Worm (Caenorhabditis elegans) whole organism, young adult: Measurements from ENCODE around the gene ZK930.7.
A peak's percentile ranks its signal among the peaks of the same experiment; 100 is the strongest.

Experiments
- B0019.2 ChIP-seq: fragments of 200-800 bp; sonication (Bioruptor generic); conservative IDR thresholded peaks from 2 replicates; pipeline ENCODE4 v1.3.6; 2022; ENCODE audit warnings: missing genetic modification reagents, missing genetic modification characterization, missing compliant biosample characterization
- B0035.1 ChIP-seq: sonication (generic microtip); optimal IDR thresholded peaks from 2 replicates; lab custom pipeline; 2016; ENCODE audit warnings: missing genetic modification characterization, mild to moderate bottlenecking, missing compliant biosample characterization, missing genotype, missing genetic modification reagents
- B0336.3 ChIP-seq: fragments of 200-800 bp; sonication (Bioruptor generic); IDR thresholded peaks from 2 replicates; pipeline ENCODE4 v1.3.6; 2022; ENCODE audit warnings: missing genetic modification characterization, missing compliant biosample characterization
- C06A6.2 ChIP-seq: fragments of 200-800 bp; sonication (Bioruptor generic); conservative IDR thresholded peaks from 2 replicates; pipeline ENCODE4 v1.3.6; 2022; ENCODE audit warnings: missing genetic modification characterization, missing compliant biosample characterization
- F22D6.2 ChIP-seq: sonication (generic microtip); optimal IDR thresholded peaks from 2 replicates; lab custom pipeline; 2016; ENCODE audit warnings: mild to moderate bottlenecking, missing genetic modification characterization, missing compliant biosample characterization
- F55B11.4 ChIP-seq: sonication (generic microtip); optimal IDR thresholded peaks from 2 replicates; lab custom pipeline; 2016; ENCODE audit warnings: missing compliant biosample characterization, missing genetic modification characterization, borderline replicate concordance; ENCODE audit not compliant: insufficient read depth
- K11D2.4 ChIP-seq: fragments of 200-800 bp; sonication (Bioruptor generic); IDR thresholded peaks from 2 replicates; pipeline ENCODE4 v1.3.6; 2022; ENCODE audit warnings: missing genetic modification reagents, missing genetic modification characterization, missing compliant biosample characterization
- K12H6.12 ChIP-seq: fragments of 200-800 bp; sonication (Bioruptor generic); optimal IDR thresholded peaks from 2 replicates; lab custom pipeline; 2018; ENCODE audit warnings: mild to moderate bottlenecking, missing genetic modification characterization, missing compliant biosample characterization
- T07F8.4 ChIP-seq: sonication (generic microtip); optimal IDR thresholded peaks from 2 replicates; lab custom pipeline; 2016; ENCODE audit warnings: mild to moderate bottlenecking, missing genetic modification characterization, moderate library complexity, missing compliant biosample characterization
- Y53G8AR.9 ChIP-seq: fragments of 200-800 bp; sonication (Bioruptor generic); conservative IDR thresholded peaks from 2 replicates; pipeline ENCODE4 v1.3.6; 2022; ENCODE audit warnings: missing genetic modification reagents, missing genetic modification characterization, missing compliant biosample characterization
- Y56A3A.18 ChIP-seq: fragments of 200-800 bp; sonication (Bioruptor generic); IDR thresholded peaks from 2 replicates; pipeline ENCODE4 v1.3.6; 2022; ENCODE audit warnings: missing genetic modification reagents, missing genetic modification characterization, missing compliant biosample characterization
- Y79H2A.3 ChIP-seq: fragments of 200-800 bp; sonication (Bioruptor generic); conservative IDR thresholded peaks from 2 replicates; pipeline ENCODE4 v1.3.6; 2022; ENCODE audit warnings: missing genetic modification reagents, missing genetic modification characterization, missing compliant biosample characterization
- aptf-2 ChIP-seq: fragments of 200-800 bp; sonication (Bioruptor generic); conservative IDR thresholded peaks from 2 replicates; pipeline ENCODE4 v1.3.6; 2022; ENCODE audit warnings: missing genetic modification reagents, missing genetic modification characterization, missing compliant biosample characterization
- atf-7 ChIP-seq: sonication (generic microtip); optimal IDR thresholded peaks from 2 replicates; lab custom pipeline; 2017; ENCODE audit warnings: mild to moderate bottlenecking, missing genetic modification characterization, missing compliant biosample characterization
- attf-6 ChIP-seq: fragments of 200-800 bp; sonication (Bioruptor generic); IDR thresholded peaks from 2 replicates; pipeline ENCODE4 v1.3.6; 2022; ENCODE audit warnings: missing genetic modification reagents, missing genetic modification characterization, missing compliant biosample characterization
- cebp-1 ChIP-seq, 2 experiments: fragments of 200-800 bp in 1 of 2; sonication (Bioruptor generic) in 1 of 2; sonication (generic microtip) in 1 of 2; IDR thresholded peaks in 1 of 2; optimal IDR thresholded peaks in 1 of 2; 2 replicates each; pipeline versions ENCODE4 v1.3.6 to Lab custom; 2017 to 2022; ENCODE audit warnings: missing compliant biosample characterization in 2 of 2, missing genetic modification characterization in 2 of 2, mild to moderate bottlenecking in 1 of 2, missing genetic modification reagents in 1 of 2, moderate library complexity in 1 of 2
- cebp-2 ChIP-seq: fragments of 200-800 bp; sonication (Bioruptor generic); IDR thresholded peaks from 2 replicates; pipeline ENCODE4 v1.3.6; 2022; ENCODE audit warnings: missing genetic modification characterization, missing compliant biosample characterization
- ceh-100 ChIP-seq: fragments of 200-800 bp; sonication (Bioruptor generic); IDR thresholded peaks from 2 replicates; pipeline ENCODE4 v1.3.6; 2022; ENCODE audit warnings: missing genetic modification reagents, missing genetic modification characterization, missing compliant biosample characterization
- ceh-27 ChIP-seq: fragments of 200-800 bp; sonication (Bioruptor generic); optimal IDR thresholded peaks from 2 replicates; lab custom pipeline; 2018; ENCODE audit warnings: mild to moderate bottlenecking, missing genetic modification characterization, moderate library complexity, missing compliant biosample characterization
- ceh-58 ChIP-seq: fragments of 200-800 bp; sonication (Bioruptor generic); IDR thresholded peaks from 2 replicates; pipeline ENCODE4 v1.3.6; 2022; ENCODE audit warnings: missing genetic modification characterization, missing compliant biosample characterization
- ceh-91 ChIP-seq: fragments of 200-800 bp; sonication (Bioruptor generic); IDR thresholded peaks from 2 replicates; pipeline ENCODE4 v1.3.6; 2022; ENCODE audit warnings: missing genetic modification reagents, missing genetic modification characterization, missing compliant biosample characterization
- dox-1 ChIP-seq: fragments of 200-800 bp; sonication (Bioruptor generic); IDR thresholded peaks from 2 replicates; pipeline ENCODE4 v1.3.6; 2022; ENCODE audit warnings: missing genetic modification reagents, missing genetic modification characterization, missing compliant biosample characterization
- dpff-1 ChIP-seq: sonication (generic microtip); optimal IDR thresholded peaks from 2 replicates; lab custom pipeline; 2017; ENCODE audit warnings: mild to moderate bottlenecking, missing genetic modification characterization, missing compliant biosample characterization
- dpl-1 ChIP-seq: fragments of 150-350 bp; optimal IDR thresholded peaks from 2 replicates; lab custom pipeline; 2014; ENCODE audit warnings: missing biosample characterization, missing genetic modification reagents, missing genetic modification characterization
- efl-1 ChIP-seq: fragments of 150-350 bp; optimal IDR thresholded peaks from 2 replicates; lab custom pipeline; 2014; ENCODE audit warnings: missing biosample characterization, missing genetic modification reagents, missing genetic modification characterization
- egl-44 ChIP-seq: fragments of 200-800 bp; sonication (Bioruptor generic); IDR thresholded peaks from 2 replicates; pipeline ENCODE4 v1.3.6; 2022; ENCODE audit warnings: missing genetic modification reagents, missing genetic modification characterization, missing compliant biosample characterization
- hlh-12 ChIP-seq: sonication (generic microtip); optimal IDR thresholded peaks from 2 replicates; lab custom pipeline; 2016; ENCODE audit warnings: missing genetic modification characterization, missing compliant biosample characterization
- hlh-26 ChIP-seq: fragments of 200-800 bp; sonication (Bioruptor generic); conservative IDR thresholded peaks from 2 replicates; pipeline ENCODE4 v1.3.6; 2022; ENCODE audit warnings: missing genetic modification reagents, missing genetic modification characterization, missing compliant biosample characterization
- hmg-20 ChIP-seq: fragments of 200-800 bp; sonication (Bioruptor generic); IDR thresholded peaks from 2 replicates; pipeline ENCODE4 v1.3.6; 2022; ENCODE audit warnings: missing genetic modification reagents, missing genetic modification characterization, missing compliant biosample characterization
- lag-1 ChIP-seq: fragments of 200-800 bp; sonication (Bioruptor generic); IDR thresholded peaks from 2 replicates; pipeline ENCODE4 v1.3.6; 2022; ENCODE audit warnings: missing genetic modification reagents, missing genetic modification characterization, missing compliant biosample characterization
- let-526 ChIP-seq: fragments of 200-800 bp; sonication (Bioruptor generic); IDR thresholded peaks from 2 replicates; pipeline ENCODE4 v1.3.6; 2022; ENCODE audit warnings: missing genetic modification reagents, missing genetic modification characterization, missing compliant biosample characterization
- lin-54 ChIP-seq: fragments of 200-800 bp; sonication (Bioruptor generic); optimal IDR thresholded peaks from 2 replicates; lab custom pipeline; 2018; ENCODE audit warnings: mild to moderate bottlenecking, missing genetic modification characterization, missing compliant biosample characterization
- lir-1 ChIP-seq: fragments of 200-800 bp; sonication (Bioruptor generic); conservative IDR thresholded peaks from 2 replicates; pipeline ENCODE4 v1.3.6; 2022; ENCODE audit warnings: missing genetic modification reagents, missing genetic modification characterization, missing compliant biosample characterization
- madf-3 ChIP-seq: fragments of 200-800 bp; sonication (Bioruptor generic); IDR thresholded peaks from 2 replicates; pipeline ENCODE4 v1.3.6; 2022; ENCODE audit warnings: missing genetic modification reagents, missing genetic modification characterization, missing compliant biosample characterization
- madf-6 ChIP-seq: fragments of 200-800 bp; sonication (Bioruptor generic); IDR thresholded peaks from 2 replicates; pipeline ENCODE4 v1.3.6; 2022; ENCODE audit warnings: missing genetic modification reagents, missing genetic modification characterization, missing compliant biosample characterization
- madf-8 ChIP-seq: fragments of 200-800 bp; sonication (Bioruptor generic); conservative IDR thresholded peaks from 2 replicates; pipeline ENCODE4 v1.3.6; 2022; ENCODE audit warnings: missing genetic modification reagents, missing genetic modification characterization, missing compliant biosample characterization
- mel-28 ChIP-seq: sonication (generic microtip); optimal IDR thresholded peaks from 2 replicates; lab custom pipeline; 2016; ENCODE audit warnings: borderline replicate concordance, mild to moderate bottlenecking, missing genetic modification characterization, missing compliant biosample characterization
- mxl-1 ChIP-seq: sonication (generic microtip); optimal IDR thresholded peaks from 2 replicates; lab custom pipeline; 2016; ENCODE audit warnings: missing genetic modification characterization, missing compliant biosample characterization
- nfya-2 ChIP-seq: fragments of 200-800 bp; sonication (Bioruptor generic); IDR thresholded peaks from 2 replicates; pipeline ENCODE4 v1.3.6; 2022; ENCODE audit warnings: missing genetic modification reagents, missing genetic modification characterization, missing compliant biosample characterization
- nhr-120 ChIP-seq: fragments of 200-800 bp; sonication (Bioruptor generic); IDR thresholded peaks from 2 replicates; pipeline ENCODE4 v1.3.6; 2022; ENCODE audit warnings: missing genetic modification characterization, missing compliant biosample characterization
- nhr-179 ChIP-seq: sonication (generic microtip); optimal IDR thresholded peaks from 2 replicates; lab custom pipeline; 2016; ENCODE audit warnings: mild to moderate bottlenecking, missing genetic modification characterization, missing compliant biosample characterization
- nhr-27 ChIP-seq: fragments of 200-800 bp; sonication (Bioruptor generic); optimal IDR thresholded peaks from 2 replicates; lab custom pipeline; 2018; ENCODE audit warnings: mild to moderate bottlenecking, missing genetic modification characterization, moderate library complexity, missing compliant biosample characterization
- pbrm-1 ChIP-seq: fragments of 200-800 bp; sonication (Bioruptor generic); IDR thresholded peaks from 2 replicates; pipeline ENCODE4 v1.3.6; 2022; ENCODE audit warnings: missing genetic modification reagents, missing genetic modification characterization, missing compliant biosample characterization
- snpc-1.1 ChIP-seq: sonication (generic microtip); optimal IDR thresholded peaks from 2 replicates; lab custom pipeline; 2017; ENCODE audit warnings: missing genetic modification characterization, mild to moderate bottlenecking, missing compliant biosample characterization, antibody characterized with exemption, moderate library complexity, missing genotype, missing genetic modification reagents; ENCODE audit not compliant: insufficient read depth
- snpc-1.3 ChIP-seq: sonication (generic microtip); optimal IDR thresholded peaks from 2 replicates; lab custom pipeline; 2017; ENCODE audit warnings: missing genetic modification characterization, mild to moderate bottlenecking, missing compliant biosample characterization, antibody characterized with exemption, moderate library complexity, missing genotype, missing genetic modification reagents; ENCODE audit not compliant: insufficient read depth
- somi-1 ChIP-seq: fragments of 200-800 bp; sonication (Bioruptor generic); optimal IDR thresholded peaks from 2 replicates; lab custom pipeline; 2018; ENCODE audit warnings: mild to moderate bottlenecking, missing genetic modification characterization, missing compliant biosample characterization
- ztf-25 ChIP-seq: fragments of 200-800 bp; sonication (Bioruptor generic); IDR thresholded peaks from 2 replicates; pipeline ENCODE4 v1.3.6; 2022; ENCODE audit warnings: missing genetic modification reagents, missing genetic modification characterization, missing compliant biosample characterization

Gene ZK930.7

DNA sequence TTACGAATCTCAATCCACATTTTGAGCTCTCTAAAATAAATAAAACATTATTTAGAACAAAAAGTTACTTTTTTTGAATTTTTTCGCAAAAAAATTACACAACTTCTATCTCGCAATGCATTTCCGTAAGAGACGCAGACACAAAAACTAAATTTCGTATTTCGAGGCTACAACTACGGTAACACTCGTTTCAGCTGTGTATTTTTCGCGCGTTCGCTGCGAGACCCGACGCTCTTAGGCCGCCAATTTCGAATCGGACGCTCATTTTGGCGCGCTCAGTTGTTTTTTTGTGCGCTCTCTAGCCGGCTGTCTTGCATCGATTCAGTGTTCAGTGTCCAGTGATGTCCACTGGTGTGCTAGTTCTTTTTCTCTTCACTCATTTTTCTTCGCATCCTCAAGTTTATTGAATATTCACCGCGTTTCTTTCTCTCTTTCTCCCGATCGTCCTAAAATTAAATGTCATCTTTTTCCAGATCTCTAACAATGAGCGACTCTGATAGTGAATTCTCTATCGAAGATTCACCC lies 39.7 kb upstream of the ZK930.7 start, which contains the start of the genes npp-3 and top-2 (continued):
- TF ChIP-seq cebp-1 (GFP tag; IDR thresholded peaks at IDR 0.05; lab: Robert Waterston, UW) (peak; percentile 69; the same call in 1 of the 2 replicates), cebp-1 (tag; optimal IDR thresholded peaks at IDR 0.05; lab: Kevin White, UChicago) (peak; percentile 88), lag-1 (no peak), madf-6 (peak; percentile 99), somi-1 (GFP tag; lab: Kevin White, UChicago) (peak; percentile 70), K11D2.4 (peak; percentile 76), Y79H2A.3 (GFP tag; lab: Robert Waterston, UW) (0 out of 2 replicates have a peak, but pooled peaks have one; percentile 63), efl-1 (GFP tag; lab: Kevin White, UChicago) (peak; percentile 98), ztf-25 (0 out of 2 replicates have a peak, but pooled peaks have one; percentile 11), ceh-58 (GFP tag; lab: Robert Waterston, UW) (no peak), attf-6 (GFP tag; lab: Robert Waterston, UW) (peak; percentile 86), madf-3 (GFP tag; lab: Robert Waterston, UW) (peak; percentile 96), hmg-20 (GFP tag; lab: Robert Waterston, UW) (peak; percentile 79; the same call in 1 of the 2 replicates), B0035.1 (no peak), atf-7 (tag; lab: Kevin White, UChicago) (peak; percentile 32), F55B11.4 (tag; lab: Kevin White, UChicago) (no peak), snpc-1.3 (tag; lab: Kevin White, UChicago) (peak; percentile 88), lin-54 (peak; percentile 98), dpl-1 (peak; percentile 99), Y53G8AR.9 (GFP tag; lab: Robert Waterston, UW) (peak; percentile 83), egl-44 (0 out of 2 replicates have a peak, but pooled peaks have one; percentile 27), mxl-1 (tag; lab: Kevin White, UChicago) (no peak), hlh-26 (GFP tag; lab: Robert Waterston, UW) (no peak), dox-1 (GFP tag; lab: Robert Waterston, UW) (peak; percentile 96), let-526 (0 out of 2 replicates have a peak, but pooled peaks have one; percentile 67), Y56A3A.18 (0 out of 2 replicates have a peak, but pooled peaks have one; percentile 37), F22D6.2 (tag; lab: Kevin White, UChicago) (no peak), lir-1 (GFP tag; lab: Robert Waterston, UW) (peak; percentile 91), B0336.3 (GFP tag; lab: Robert Waterston, UW) (peak; percentile 96), ceh-91 (peak; percentile 98), mel-28 (no peak), snpc-1.1 (tag; lab: Kevin White, UChicago) (peak; percentile 39), ceh-100 (GFP tag; lab: Robert Waterston, UW) (peak; percentile 88), nhr-27 (tag; lab: Kevin White, UChicago) (no peak), K12H6.12 (peak; percentile 84), nhr-120 (GFP tag; lab: Robert Waterston, UW) (no peak), nfya-2 (0 out of 2 replicates have a peak, but pooled peaks have one; percentile 34), B0019.2 (GFP tag; lab: Robert Waterston, UW) (peak; percentile 94), aptf-2 (GFP tag; lab: Robert Waterston, UW) (peak; percentile 81), nhr-179 (tag; lab: Kevin White, UChicago) (no peak), C06A6.2 (GFP tag; lab: Robert Waterston, UW) (peak; percentile 70), T07F8.4 (tag; lab: Kevin White, UChicago) (no peak), cebp-2 (GFP tag; lab: Robert Waterston, UW) (no peak), pbrm-1 (GFP tag; lab: Robert Waterston, UW) (peak; percentile 90), ceh-27 (GFP tag; lab: Kevin White, UChicago) (peak; percentile 94), hlh-12 (tag; lab: Kevin White, UChicago) (no peak), dpff-1 (tag; lab: Kevin White, UChicago) (no peak), madf-8 (GFP tag; lab: Robert Waterston, UW) (peak; percentile 95)
